Worm (Caenorhabditis elegans): ENCODE results near the gene Y54G2A.52.

- TF ChIP-seq W03F9.2 (tag; optimal IDR thresholded peaks at IDR 0.05) (peak; percentile 30), him-1 (tag; optimal IDR thresholded peaks at IDR 0.05) (no peak)
Measured at ce11 chrIV:2801004-2801403, 2.5 kb upstream of the Y54G2A.52 start.
